Worm (Caenorhabditis elegans) whole organism, L1 larva: Measurements from ENCODE around the gene C36C5.15.

Source experiments
- blmp-1 ChIP-seq: fragments of 150-350 bp; optimal IDR thresholded peaks from 2 replicates; lab custom pipeline; 2014; ENCODE audit warnings: missing biosample characterization, missing genetic modification characterization
- snpc-4 ChIP-seq: fragments of 150-350 bp; optimal IDR thresholded peaks from 2 replicates; lab custom pipeline; 2014; ENCODE audit warnings: missing biosample characterization, missing genetic modification characterization

ce11 chrV:3185855-3186254, 17.3 kb upstream of the C36C5.15 start:
- TF ChIP-seq blmp-1 (tag; lab: Kevin White, UChicago) (no peak), snpc-4 (tag; lab: Kevin White, UChicago) (no peak)
